Worm (Caenorhabditis elegans): ENCODE results near the gene odr-1.

DNA sequence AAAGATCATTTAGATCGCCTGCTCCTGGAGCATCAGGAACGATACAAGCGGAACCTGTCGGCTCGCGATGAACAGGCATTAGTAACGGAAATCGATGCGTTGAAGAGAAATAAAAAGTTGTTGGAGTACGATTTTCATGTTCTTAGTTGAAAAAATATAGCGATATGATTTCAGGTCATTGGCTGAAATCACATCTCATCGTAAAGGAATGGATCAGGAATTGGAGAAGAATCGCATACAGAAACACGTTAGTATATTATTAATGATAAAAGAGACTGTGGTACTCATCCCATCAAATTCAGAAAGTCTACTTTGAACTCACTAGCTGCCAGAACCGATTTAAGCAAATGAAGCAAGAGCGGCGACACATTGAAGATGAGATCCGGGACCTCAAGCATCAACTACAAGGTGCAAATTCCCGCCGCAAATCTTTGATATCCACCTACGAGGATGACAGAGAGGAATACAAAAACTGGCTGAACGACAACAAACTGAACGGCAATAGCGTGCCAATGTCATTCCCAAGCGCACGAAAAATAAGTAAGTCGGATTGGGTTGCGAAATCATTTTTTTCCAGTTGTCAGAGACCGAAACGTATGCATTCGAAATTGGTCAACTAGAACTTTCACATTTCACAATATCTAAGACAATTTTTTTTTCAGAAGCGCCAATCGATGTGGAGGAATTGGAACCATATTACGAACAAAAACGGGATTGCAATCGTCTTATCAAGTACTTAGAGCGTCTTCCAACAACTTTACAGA, 20.6 kb downstream of the odr-1 start:
- TF ChIP-seq odd-2 (tag; optimal IDR thresholded peaks at IDR 0.05) (no peak), dmd-4 (tag; optimal IDR thresholded peaks at IDR 0.05; ENCODE audit: borderline replicate concordance) (no peak), C38D4.7 (GFP tag; optimal IDR thresholded peaks at IDR 0.05) (no peak), gmeb-2 (tag; optimal IDR thresholded peaks at IDR 0.05) (no peak)

Measured in whole organism, late embryonic.